Worm (Caenorhabditis elegans) whole organism, dauer: ENCODE measurements around the gene frm-2.

Experiments
- unc-62 ChIP-seq: sonication (generic microtip); optimal IDR thresholded peaks from 2 replicates; lab custom pipeline; 2017; ENCODE audit warnings: missing biosample characterization, missing genetic modification reagents, missing genetic modification characterization

The frm-2 gene

ce11 chrIII:5936992-5937391 is 44.9 kb downstream of the frm-2 start, which contains the start of gene EGAP1.1:
EGAP1.1 (minus strand) TSS chrIII:5937220.
- no peak for TF ChIP-seq unc-62

ce11 chrIII:5934138-5934658 is 47.7 kb downstream of the frm-2 start:
- no peak for TF ChIP-seq unc-62

ce11 chrIII:5932853-5933252 is 49.1 kb downstream of the frm-2 start, which contains the start of gene zmp-1:
zmp-1 (minus strand) TSS chrIII:5932953.
- no peak for TF ChIP-seq unc-62

ce11 chrIII:5931433-5931994 is 50.4 kb downstream of the frm-2 start, which contains the start of gene EGAP1.5:
EGAP1.5 (plus strand) TSS chrIII:5931721.
- no peak for TF ChIP-seq unc-62

- no peak for TF ChIP-seq unc-62
Measured at ce11 chrIII:5930659-5931058, 51.3 kb downstream of the frm-2 start.
